Worm (Caenorhabditis elegans): Measurements from ENCODE around the gene folt-2.

DNA sequence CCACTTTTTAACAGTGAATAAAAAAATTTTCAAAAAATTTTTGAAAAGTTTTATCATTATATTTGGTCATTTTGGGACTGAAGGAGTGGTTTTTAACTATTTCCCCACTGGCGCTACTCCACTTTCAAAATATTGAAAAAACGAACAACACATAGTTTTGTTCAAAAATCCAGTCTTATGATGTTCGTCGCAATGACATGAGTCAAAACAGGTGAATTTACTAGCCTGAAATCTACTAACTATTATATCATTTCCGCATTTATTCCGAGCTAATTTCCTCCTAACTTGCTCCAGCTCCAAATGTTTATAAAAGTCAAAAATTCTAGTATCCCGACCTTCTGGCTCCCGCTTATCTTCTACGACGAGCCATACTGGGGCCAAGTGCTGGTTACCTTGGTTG, 9.0 kb upstream of the folt-2 start, which contains the start of gene sre-24:
- TF ChIP-seq B0261.1 (tag; optimal IDR thresholded peaks at IDR 0.05), result no peak
- no peak for TF ChIP-seq hrde-1 (tag; optimal IDR thresholded peaks at IDR 0.05; ENCODE audit: borderline replicate concordance)
- no peak for TF ChIP-seq nhr-27 (tag; optimal IDR thresholded peaks at IDR 0.05)
- no peak for TF ChIP-seq ets-4 (GFP tag; optimal IDR thresholded peaks at IDR 0.05)
- TF ChIP-seq snpc-4 (GFP tag; optimal IDR thresholded peaks at IDR 0.05), result no peak
- TF ChIP-seq snpc-4 (tag; optimal IDR thresholded peaks at IDR 0.05), result no peak
- no peak for TF ChIP-seq ceh-79 (tag; optimal IDR thresholded peaks at IDR 0.05)
- TF ChIP-seq ekl-4 (GFP tag; IDR thresholded peaks at IDR 0.05), result no peak
- no peak for TF ChIP-seq F10E7.11 (tag; optimal IDR thresholded peaks at IDR 0.05)
- no peak for TF ChIP-seq lin-40 (tag; optimal IDR thresholded peaks at IDR 0.05)
- TF ChIP-seq lin-54 (GFP tag; optimal IDR thresholded peaks at IDR 0.05), result no peak
- no peak for TF ChIP-seq ama-1 (optimal IDR thresholded peaks at IDR 0.05)
- TF ChIP-seq ama-1 (GFP tag; optimal IDR thresholded peaks at IDR 0.05), result no peak
- no peak for TF ChIP-seq nhr-120 (GFP tag; IDR thresholded peaks at IDR 0.05)

Data from whole organism, young adult.